Worm (Caenorhabditis elegans) whole organism, young adult: ENCODE data around the gene C23H3.9.

ENCODE experiments used
- B0261.1 ChIP-seq: sonication (generic microtip); optimal IDR thresholded peaks from 2 replicates; lab custom pipeline; 2016; ENCODE audit warnings: mild to moderate bottlenecking, missing genetic modification characterization, moderate library complexity, missing compliant biosample characterization
- F37B4.10 ChIP-seq: fragments of 200-800 bp; sonication (Bioruptor generic); IDR thresholded peaks from 2 replicates; pipeline ENCODE4 v1.3.6; 2022; ENCODE audit warnings: missing genetic modification characterization, missing compliant biosample characterization
- Y53F4B.3 ChIP-seq: fragments of 200-800 bp; sonication (Bioruptor generic); IDR thresholded peaks from 2 replicates; pipeline ENCODE4 v1.3.6; 2022; ENCODE audit warnings: missing genetic modification reagents, missing genetic modification characterization, missing compliant biosample characterization
- Y79H2A.3 ChIP-seq: fragments of 200-800 bp; sonication (Bioruptor generic); conservative IDR thresholded peaks from 2 replicates; pipeline ENCODE4 v1.3.6; 2022; ENCODE audit warnings: missing genetic modification reagents, missing genetic modification characterization, missing compliant biosample characterization
- ZK185.1 ChIP-seq: sonication (generic microtip); optimal IDR thresholded peaks from 2 replicates; lab custom pipeline; 2016; ENCODE audit warnings: mild to moderate bottlenecking, missing genetic modification characterization, missing compliant biosample characterization; ENCODE audit not compliant: poor library complexity, severe bottlenecking
- akir-1 ChIP-seq: fragments of 200-800 bp; sonication (Bioruptor generic); optimal IDR thresholded peaks from 2 replicates; lab custom pipeline; 2018; ENCODE audit warnings: mild to moderate bottlenecking, missing genetic modification characterization, moderate library complexity, missing compliant biosample characterization
- ama-1 ChIP-seq, 3 experiments: fragments of 150-350 bp in 1 of 3; sonication (generic microtip) in 2 of 3; optimal IDR thresholded peaks; 2 replicates each; lab custom pipeline; 2014 to 2018; ENCODE audit warnings: missing biosample characterization in 2 of 3, missing genetic modification characterization in 2 of 3, missing genetic modification reagents in 2 of 3
- attf-3 ChIP-seq: fragments of 200-800 bp; sonication (Bioruptor generic); conservative IDR thresholded peaks from 2 replicates; pipeline ENCODE4 v1.3.6; 2022; ENCODE audit warnings: missing genetic modification reagents, missing genetic modification characterization, missing compliant biosample characterization
- die-1 ChIP-seq: sonication (generic microtip); optimal IDR thresholded peaks from 2 replicates; lab custom pipeline; 2016; ENCODE audit warnings: missing genotype, mild to moderate bottlenecking, missing genetic modification characterization, missing compliant biosample characterization
- dpl-1 ChIP-seq: fragments of 150-350 bp; optimal IDR thresholded peaks from 2 replicates; lab custom pipeline; 2014; ENCODE audit warnings: missing biosample characterization, missing genetic modification reagents, missing genetic modification characterization
- lsy-27 ChIP-seq: sonication (generic microtip); optimal IDR thresholded peaks from 2 replicates; lab custom pipeline; 2017; ENCODE audit warnings: missing genetic modification characterization, mild to moderate bottlenecking, missing compliant biosample characterization, antibody characterized with exemption, missing genotype, borderline replicate concordance; ENCODE audit not compliant: insufficient read depth
- snpc-1.1 ChIP-seq: sonication (generic microtip); optimal IDR thresholded peaks from 2 replicates; lab custom pipeline; 2017; ENCODE audit warnings: missing genetic modification characterization, mild to moderate bottlenecking, missing compliant biosample characterization, antibody characterized with exemption, moderate library complexity, missing genotype, missing genetic modification reagents; ENCODE audit not compliant: insufficient read depth
- snpc-4 ChIP-seq, 5 experiments: fragments of 150-350 bp in 1 of 5; sonication (generic microtip) in 4 of 5; optimal IDR thresholded peaks; 2 replicates each; lab custom pipeline; 2014 to 2018; ENCODE audit warnings: missing genetic modification characterization in 5 of 5, missing biosample characterization in 3 of 5, antibody characterized with exemption in 2 of 5, mild to moderate bottlenecking in 2 of 5, missing compliant biosample characterization in 2 of 5, missing genotype in 2 of 5, moderate library complexity in 2 of 5, missing genetic modification reagents in 1 of 5
- unc-62 ChIP-seq: fragments of 150-350 bp; optimal IDR thresholded peaks from 2 replicates; lab custom pipeline; 2014; ENCODE audit warnings: missing biosample characterization, missing genetic modification reagents, missing genetic modification characterization

DNA sequence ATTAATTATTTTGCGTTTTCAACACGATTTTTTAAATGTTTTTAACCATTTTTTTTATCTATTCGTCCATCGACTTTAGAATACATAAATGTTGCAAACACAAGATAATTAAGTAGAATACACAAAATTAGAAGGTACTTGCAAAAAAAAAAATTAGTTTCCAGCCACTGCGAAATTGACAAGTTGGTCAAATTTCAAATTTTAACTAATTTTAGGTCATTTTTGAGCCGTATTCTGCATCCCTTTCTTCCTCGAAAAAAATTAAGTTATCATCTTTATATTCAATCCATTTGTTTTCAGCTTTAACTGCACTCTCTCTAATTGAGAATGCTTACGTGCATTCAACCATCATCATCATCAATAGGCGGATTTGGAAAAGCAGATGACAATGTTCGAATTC is 9.7 kb downstream of the C23H3.9 start, which contains the start of gene egl-26:
- TF ChIP-seq snpc-4 (GFP tag; optimal IDR thresholded peaks at IDR 0.05; lab: Kevin White, UChicago) (no peak), snpc-4 (tag; optimal IDR thresholded peaks at IDR 0.05; lab: Kevin White, UChicago) (no peak), snpc-1.1 (tag; lab: Kevin White, UChicago) (no peak), dpl-1 (no peak), F37B4.10 (GFP tag; lab: Robert Waterston, UW) (no peak), attf-3 (GFP tag; lab: Robert Waterston, UW) (no peak), ZK185.1 (tag; lab: Kevin White, UChicago) (no peak), Y79H2A.3 (GFP tag; lab: Robert Waterston, UW) (no peak), unc-62 (GFP tag; lab: Kevin White, UChicago) (no peak), Y53F4B.3 (GFP tag; lab: Robert Waterston, UW) (no peak), B0261.1 (tag; lab: Kevin White, UChicago) (no peak), die-1 (tag; lab: Kevin White, UChicago) (no peak), akir-1 (no peak), lsy-27 (tag; lab: Kevin White, UChicago) (no peak), ama-1 (optimal IDR thresholded peaks at IDR 0.05; lab: Kevin White, UChicago) (no peak), ama-1 (GFP tag; optimal IDR thresholded peaks at IDR 0.05; lab: Kevin White, UChicago) (no peak)
